Worm (Caenorhabditis elegans) whole organism, L3 larva: ENCODE data around the gene C04H5.7.

Source experiments
- R02D3.7 ChIP-seq: fragments of 150-350 bp; optimal IDR thresholded peaks from 2 replicates; lab custom pipeline; 2014; ENCODE audit warnings: missing biosample characterization, missing genetic modification characterization
- aly-2 ChIP-seq: fragments of 150-350 bp; optimal IDR thresholded peaks from 2 replicates; lab custom pipeline; 2014; ENCODE audit warnings: missing biosample characterization, missing genetic modification characterization
- ama-1 ChIP-seq: fragments of 150-350 bp; optimal IDR thresholded peaks from 2 replicates; lab custom pipeline; 2018
- egl-5 ChIP-seq: fragments of 150-350 bp; optimal IDR thresholded peaks from 2 replicates; lab custom pipeline; 2017; ENCODE audit warnings: missing biosample characterization, missing genetic modification reagents, missing genetic modification characterization, inconsistent platforms
- elt-1 ChIP-seq: fragments of 150-350 bp; optimal IDR thresholded peaks from 2 replicates; lab custom pipeline; 2014; ENCODE audit warnings: missing biosample characterization, missing genetic modification characterization
- fkh-10 ChIP-seq: sonication (generic microtip); optimal IDR thresholded peaks from 2 replicates; lab custom pipeline; 2017; ENCODE audit warnings: missing biosample characterization, missing genetic modification reagents, missing genetic modification characterization
- jun-1 ChIP-seq: fragments of 150-350 bp; optimal IDR thresholded peaks from 2 replicates; lab custom pipeline; 2014; ENCODE audit warnings: missing biosample characterization, missing genetic modification reagents, missing genetic modification characterization
- lin-15B ChIP-seq: fragments of 150-350 bp; optimal IDR thresholded peaks from 2 replicates; lab custom pipeline; 2014; ENCODE audit warnings: missing biosample characterization, missing genetic modification characterization
- nhr-11 ChIP-seq: fragments of 150-350 bp; optimal IDR thresholded peaks from 2 replicates; lab custom pipeline; 2014; ENCODE audit warnings: missing biosample characterization, missing genetic modification characterization
- pha-4 ChIP-seq: fragments of 150-350 bp; optimal IDR thresholded peaks from 2 replicates; lab custom pipeline; 2014; ENCODE audit warnings: missing biosample characterization, missing genetic modification reagents, missing genetic modification characterization
- snpc-4 ChIP-seq: fragments of 150-350 bp; optimal IDR thresholded peaks from 2 replicates; lab custom pipeline; 2014; ENCODE audit warnings: missing biosample characterization, missing genetic modification characterization
- unc-62 ChIP-seq: fragments of 150-350 bp; sonication (generic microtip); optimal IDR thresholded peaks from 4 replicates; lab custom pipeline; 2014; ENCODE audit warnings: missing biosample characterization, missing genetic modification reagents, missing genetic modification characterization

ce11 chrII:14515017-14515416 lies 22.7 kb upstream of the C04H5.7 start, which contains the start of gene K10H10.9:
- TF ChIP-seq pha-4 (no peak), aly-2 (tag; lab: Kevin White, UChicago) (no peak), snpc-4 (tag; lab: Kevin White, UChicago) (no peak), fkh-10 (no peak), elt-1 (tag; lab: Kevin White, UChicago) (no peak), nhr-11 (no peak), unc-62 (no peak), jun-1 (tag; lab: Kevin White, UChicago) (no peak), lin-15B (tag; lab: Kevin White, UChicago) (no peak), egl-5 (tag; lab: Kevin White, UChicago) (no peak), R02D3.7 (tag; lab: Kevin White, UChicago) (no peak), ama-1 (no peak)
